Worm (Caenorhabditis elegans) whole organism, early embryonic: ENCODE results near the gene ugt-12.

ENCODE experiments used
- ceh-13 ChIP-seq: fragments of 200-800 bp; sonication (Bioruptor generic); optimal IDR thresholded peaks from 2 replicates; lab custom pipeline; 2018; ENCODE audit warnings: mild to moderate bottlenecking, missing genetic modification characterization, missing compliant biosample characterization
- ceh-36 ChIP-seq: sonication (generic microtip); optimal IDR thresholded peaks from 2 replicates; lab custom pipeline; 2016; ENCODE audit warnings: missing genetic modification characterization, inconsistent platforms, missing compliant biosample characterization
- flt-1 ChIP-seq: fragments of 200-800 bp; sonication (Bioruptor generic); IDR thresholded peaks from 2 replicates; pipeline ENCODE4 v1.3.6; 2022; ENCODE audit warnings: missing genetic modification characterization, missing compliant biosample characterization
- scrt-1 ChIP-seq: fragments of 200-800 bp; sonication (Bioruptor generic); IDR thresholded peaks from 2 replicates; pipeline ENCODE4 v1.3.6; 2022; ENCODE audit warnings: missing genetic modification characterization, missing compliant biosample characterization

- TF ChIP-seq ceh-13 (GFP tag; lab: Kevin White, UChicago) (no peak), scrt-1 (GFP tag; lab: Robert Waterston, UW) (no peak), ceh-36 (no peak), flt-1 (no peak)
These were observed 44.8 kb downstream of the ugt-12 start, which contains the start of gene abhd-5.2 for ce11 chrV:4844591-4844990.
